Fruit fly (Drosophila melanogaster) Kc167 (cell line): ENCODE data around the gene Nmdmc.

ENCODE experiments used
- Myc ChIP-seq: fragments of >200 bp; optimal IDR thresholded peaks from 2 replicates; lab custom pipeline; 2017; ENCODE audit warnings: missing external identifiers
- Sin3A ChIP-seq: fragments of >200 bp; optimal IDR thresholded peaks from 2 replicates; lab custom pipeline; 2018; ENCODE audit warnings: missing external identifiers
- h ChIP-seq: fragments of >200 bp; optimal IDR thresholded peaks from 3 replicates; lab custom pipeline; 2018; ENCODE audit warnings: missing external identifiers
- insv ChIP-seq: fragments of >200 bp; optimal IDR thresholded peaks from 3 replicates; lab custom pipeline; 2018; ENCODE audit warnings: missing external identifiers
- psq ChIP-seq: fragments of >200 bp; optimal IDR thresholded peaks from 2 replicates; lab custom pipeline; 2017; ENCODE audit warnings: missing external identifiers
- ttk ChIP-seq: sonication (Bioruptor generic); optimal IDR thresholded peaks from 2 replicates; lab custom pipeline; 2017; ENCODE audit warnings: missing external identifiers

The Nmdmc gene

dm6 chr3R:9047561-9048465, 2.5 kb downstream of the Nmdmc start, which contains the start of gene Rel:
TSS of gene Rel (minus strand) at chr3R:9047977.
- TF ChIP-seq psq (lab: Kevin White, UChicago) (no peak), ttk (lab: Kevin White, UChicago) (no peak), Sin3A (lab: Kevin White, UChicago) (no peak), insv (lab: Kevin White, UChicago) (no peak), Myc (no peak), h (lab: Kevin White, UChicago) (no peak)

dm6 chr3R:9046954-9047353, 3.4 kb downstream of the Nmdmc start:
- TF ChIP-seq Sin3A (lab: Kevin White, UChicago) (no peak), insv (lab: Kevin White, UChicago) (no peak), psq (lab: Kevin White, UChicago) (no peak), h (lab: Kevin White, UChicago) (no peak), Myc (no peak)

- no peak for TF ChIP-seq h (lab: Kevin White, UChicago)
- TF ChIP-seq Myc = no peak
- TF ChIP-seq Sin3A (lab: Kevin White, UChicago) = no peak
- no peak for TF ChIP-seq insv (lab: Kevin White, UChicago)
- no peak for TF ChIP-seq ttk (lab: Kevin White, UChicago)
- no peak for TF ChIP-seq psq (lab: Kevin White, UChicago)
Observed at dm6 chr3R:9045733-9046132, 4.6 kb downstream of the Nmdmc start.

- TF ChIP-seq insv (lab: Kevin White, UChicago) (no peak), ttk (lab: Kevin White, UChicago) (no peak), psq (lab: Kevin White, UChicago) (no peak), Myc (no peak), Sin3A (lab: Kevin White, UChicago) (no peak), h (lab: Kevin White, UChicago) (no peak)
Observed at dm6 chr3R:9043610-9044009, 6.7 kb downstream of the Nmdmc start.

dm6 chr3R:9039448-9039847, 10.9 kb downstream of the Nmdmc start, which contains the start of gene neur:
TSS of gene neur (minus strand) at chr3R:9039471.
- no peak for TF ChIP-seq Sin3A (lab: Kevin White, UChicago)
- no peak for TF ChIP-seq ttk (lab: Kevin White, UChicago)
- TF ChIP-seq psq (lab: Kevin White, UChicago) = no peak
- TF ChIP-seq Myc = no peak
- no peak for TF ChIP-seq h (lab: Kevin White, UChicago)
- TF ChIP-seq insv (lab: Kevin White, UChicago) = no peak

dm6 chr3R:9038652-9039051, 11.7 kb downstream of the Nmdmc start, which contains the start of gene hyx:
TSS of gene hyx (plus strand) at chr3R:9038760.
- TF ChIP-seq Sin3A (lab: Kevin White, UChicago) = no peak
- no peak for TF ChIP-seq h (lab: Kevin White, UChicago)
- TF ChIP-seq insv (lab: Kevin White, UChicago) = no peak
- TF ChIP-seq ttk (lab: Kevin White, UChicago) = no peak
- TF ChIP-seq psq (lab: Kevin White, UChicago) = no peak
- TF ChIP-seq Myc = no peak

dm6 chr3R:9037946-9038345, 12.4 kb downstream of the Nmdmc start:
- TF ChIP-seq ttk (lab: Kevin White, UChicago) (no peak), insv (lab: Kevin White, UChicago) (no peak), h (lab: Kevin White, UChicago) (no peak), psq (lab: Kevin White, UChicago) (no peak), Sin3A (lab: Kevin White, UChicago) (no peak), Myc (no peak)

- TF ChIP-seq ttk (lab: Kevin White, UChicago) = no peak
Observed at dm6 chr3R:9035252-9035651, 15.1 kb downstream of the Nmdmc start.

dm6 chr3R:9033619-9034401, 16.5 kb downstream of the Nmdmc start:
- no peak for TF ChIP-seq ttk (lab: Kevin White, UChicago)
- no peak for TF ChIP-seq Myc
- TF ChIP-seq psq (lab: Kevin White, UChicago) = no peak
- TF ChIP-seq h (lab: Kevin White, UChicago) = no peak
- TF ChIP-seq Sin3A (lab: Kevin White, UChicago) = no peak
- TF ChIP-seq insv (lab: Kevin White, UChicago) = no peak

- TF ChIP-seq ttk (lab: Kevin White, UChicago) (no peak), insv (lab: Kevin White, UChicago) (no peak), Sin3A (lab: Kevin White, UChicago) (no peak), Myc (no peak)
Observed at dm6 chr3R:9031797-9032418, 18.4 kb downstream of the Nmdmc start.

dm6 chr3R:9030750-9031128, 19.6 kb downstream of the Nmdmc start:
- TF ChIP-seq psq (lab: Kevin White, UChicago) (no peak), Myc (no peak), ttk (lab: Kevin White, UChicago) (no peak), insv (lab: Kevin White, UChicago) (no peak), Sin3A (lab: Kevin White, UChicago) (no peak), h (lab: Kevin White, UChicago) (no peak)
